Worm (Caenorhabditis elegans) whole organism, L4 larva: ENCODE results near the gene F18C5.10.

ENCODE experiments used
- F44E2.7 ChIP-seq: fragments of 200-800 bp; sonication (Bioruptor generic); IDR thresholded peaks from 2 replicates; pipeline ENCODE4 v2.1.2; 2022; ENCODE audit warnings: missing genetic modification characterization, missing compliant biosample characterization
- T20F7.1 ChIP-seq: fragments of 200-800 bp; sonication (Bioruptor generic); optimal IDR thresholded peaks from 2 replicates; lab custom pipeline; 2018; ENCODE audit warnings: mild to moderate bottlenecking, missing genetic modification characterization, missing compliant biosample characterization
- Y5F2A.4 ChIP-seq: fragments of 200-800 bp; sonication (Bioruptor generic); optimal IDR thresholded peaks from 2 replicates; lab custom pipeline; 2018; ENCODE audit warnings: mild to moderate bottlenecking, missing genetic modification characterization, missing compliant biosample characterization
- Y75B8A.6 ChIP-seq: fragments of 200-800 bp; sonication (Bioruptor generic); IDR thresholded peaks from 2 replicates; pipeline ENCODE4 v1.3.6; 2022; ENCODE audit warnings: missing genetic modification reagents, missing genetic modification characterization, missing compliant biosample characterization
- ZK546.5 ChIP-seq, 2 experiments: sonication (generic microtip); optimal IDR thresholded peaks; 2 replicates each; lab custom pipeline; 2017; ENCODE audit warnings: missing biosample characterization in 2 of 2, missing genetic modification characterization in 2 of 2
- aha-1 ChIP-seq: fragments of 150-350 bp; peaks from one replicate; lab custom pipeline; 2014; ENCODE audit warnings: missing biosample characterization, missing genetic modification characterization
- arid-1 ChIP-seq: fragments of 200-800 bp; sonication (Bioruptor generic); conservative IDR thresholded peaks from 2 replicates; pipeline ENCODE4 v1.3.6; 2022; ENCODE audit warnings: missing genetic modification reagents, missing genetic modification characterization, missing compliant biosample characterization
- attf-4 ChIP-seq: sonication (generic microtip); optimal IDR thresholded peaks from 3 replicates; lab custom pipeline; 2017; ENCODE audit warnings: missing biosample characterization, missing genetic modification characterization
- ceh-28 ChIP-seq: fragments of 150-350 bp; optimal IDR thresholded peaks from 2 replicates; lab custom pipeline; 2014; ENCODE audit warnings: missing biosample characterization, missing genetic modification reagents, missing genetic modification characterization
- ceh-32 ChIP-seq: sonication (generic microtip); optimal IDR thresholded peaks from 2 replicates; lab custom pipeline; 2016; ENCODE audit warnings: mild to moderate bottlenecking, missing genetic modification characterization, missing compliant biosample characterization; ENCODE audit not compliant: poor library complexity
- ceh-44 ChIP-seq: fragments of 200-800 bp; sonication (Bioruptor generic); IDR thresholded peaks from 2 replicates; pipeline ENCODE4 v1.3.6; 2022; ENCODE audit warnings: missing genetic modification reagents, missing genetic modification characterization, missing compliant biosample characterization
- ceh-82 ChIP-seq: sonication (generic microtip); optimal IDR thresholded peaks from 2 replicates; lab custom pipeline; 2017; ENCODE audit warnings: missing biosample characterization, missing genetic modification characterization
- ces-1 ChIP-seq: fragments of 150-350 bp; sonication (generic microtip); optimal IDR thresholded peaks from 4 replicates; lab custom pipeline; 2014; ENCODE audit warnings: missing biosample characterization, missing genetic modification reagents, missing genetic modification characterization
- daf-12 ChIP-seq: fragments of 150-350 bp; optimal IDR thresholded peaks from 2 replicates; lab custom pipeline; 2014; ENCODE audit warnings: missing biosample characterization, missing genetic modification reagents, missing genetic modification characterization
- daf-16 ChIP-seq, 3 experiments: sonication (generic microtip); optimal IDR thresholded peaks; 2 replicates each; lab custom pipeline; 2016 to 2017; ENCODE audit warnings: missing genetic modification characterization in 3 of 3, missing genetic modification reagents in 3 of 3, mild to moderate bottlenecking in 2 of 3, missing compliant biosample characterization in 2 of 3, missing biosample characterization in 1 of 3, moderate library complexity in 1 of 3
- daf-19 ChIP-seq: fragments of 200-800 bp; sonication (Bioruptor generic); conservative IDR thresholded peaks from 2 replicates; pipeline ENCODE4 v1.3.6; 2022; ENCODE audit warnings: missing genetic modification characterization, missing compliant biosample characterization
- dmd-8 ChIP-seq: fragments of 200-800 bp; sonication (Bioruptor generic); IDR thresholded peaks from 2 replicates; pipeline ENCODE4 v1.3.6; 2022; ENCODE audit warnings: missing genetic modification characterization, missing compliant biosample characterization
- duxl-1 ChIP-seq: sonication (generic microtip); optimal IDR thresholded peaks from 2 replicates; lab custom pipeline; 2016; ENCODE audit warnings: mild to moderate bottlenecking, missing genetic modification characterization, moderate library complexity, missing compliant biosample characterization; ENCODE audit not compliant: poor library complexity
- dve-1 ChIP-seq: sonication (generic microtip); optimal IDR thresholded peaks from 2 replicates; lab custom pipeline; 2017; ENCODE audit warnings: antibody characterized with exemption, mild to moderate bottlenecking, missing genetic modification characterization, missing compliant biosample characterization; ENCODE audit not compliant: insufficient read depth
- lim-7 ChIP-seq: fragments of 200-800 bp; sonication (Bioruptor generic); IDR thresholded peaks from 2 replicates; pipeline ENCODE4 v1.3.6; 2022; ENCODE audit warnings: missing genetic modification characterization, missing compliant biosample characterization
- lin-13 ChIP-seq: fragments of 150-350 bp; optimal IDR thresholded peaks from 2 replicates; lab custom pipeline; 2014; ENCODE audit warnings: missing biosample characterization, missing genetic modification reagents, missing genetic modification characterization
- lin-15B ChIP-seq: fragments of 150-350 bp; sonication (generic microtip); optimal IDR thresholded peaks from 3 replicates; lab custom pipeline; 2014; ENCODE audit warnings: missing biosample characterization, missing genetic modification characterization
- lin-29 ChIP-seq: fragments of 200-800 bp; sonication (Bioruptor generic); IDR thresholded peaks from 2 replicates; pipeline ENCODE4 v1.3.6; 2022; ENCODE audit warnings: missing genetic modification reagents, missing genetic modification characterization, missing compliant biosample characterization
- lin-38 ChIP-seq: fragments of 200-800 bp; sonication (Bioruptor generic); IDR thresholded peaks from 2 replicates; pipeline ENCODE4 v1.3.6; 2022; ENCODE audit warnings: missing genetic modification reagents, missing genetic modification characterization, missing compliant biosample characterization
- mdl-1 ChIP-seq, 2 experiments: fragments of 150-350 bp in 1 of 2; sonication (generic microtip) in 1 of 2; optimal IDR thresholded peaks; 2 replicates each; lab custom pipeline; 2014 to 2017; ENCODE audit warnings: missing biosample characterization in 2 of 2, missing genetic modification characterization in 2 of 2
- mes-2 ChIP-seq: sonication (generic microtip); optimal IDR thresholded peaks from 2 replicates; lab custom pipeline; 2016; ENCODE audit warnings: missing genotype, mild to moderate bottlenecking, missing genetic modification characterization, missing compliant biosample characterization; ENCODE audit not compliant: poor library complexity, severe bottlenecking
- nhr-111 ChIP-seq: fragments of 200-800 bp; sonication (Bioruptor generic); optimal IDR thresholded peaks from 2 replicates; lab custom pipeline; 2018; ENCODE audit warnings: mild to moderate bottlenecking, missing genetic modification characterization, missing compliant biosample characterization
- nhr-237 ChIP-seq: sonication (generic microtip); optimal IDR thresholded peaks from 2 replicates; lab custom pipeline; 2017; ENCODE audit warnings: missing biosample characterization, missing genetic modification characterization
- nhr-28 ChIP-seq: fragments of 150-350 bp; optimal IDR thresholded peaks from 2 replicates; lab custom pipeline; 2014; ENCODE audit warnings: missing biosample characterization, missing genetic modification characterization
- nhr-42 ChIP-seq: fragments of 200-800 bp; sonication (Bioruptor generic); IDR thresholded peaks from 2 replicates; pipeline ENCODE4 v1.3.6; 2022; ENCODE audit warnings: missing genetic modification characterization, missing compliant biosample characterization
- nhr-6 ChIP-seq: fragments of 150-350 bp; optimal IDR thresholded peaks from 2 replicates; lab custom pipeline; 2014; ENCODE audit warnings: missing biosample characterization, missing genetic modification characterization
- pqm-1 ChIP-seq: sonication (generic microtip); optimal IDR thresholded peaks from 2 replicates; lab custom pipeline; 2017; ENCODE audit warnings: missing biosample characterization, missing genetic modification characterization
- saeg-2 ChIP-seq: fragments of 200-800 bp; sonication (Bioruptor generic); IDR thresholded peaks from 2 replicates; pipeline ENCODE4 v1.3.6; 2022; ENCODE audit warnings: missing genetic modification reagents, missing genetic modification characterization, missing compliant biosample characterization
- snpc-1.2 ChIP-seq: fragments of 200-800 bp; sonication (Bioruptor generic); IDR thresholded peaks from 2 replicates; pipeline ENCODE4 v1.3.6; 2022; ENCODE audit warnings: missing genetic modification reagents, missing genetic modification characterization, missing compliant biosample characterization
- snpc-4 ChIP-seq: fragments of 150-350 bp; optimal IDR thresholded peaks from 2 replicates; lab custom pipeline; 2014; ENCODE audit warnings: missing biosample characterization, missing genetic modification characterization
- spr-1 ChIP-seq: sonication (generic microtip); optimal IDR thresholded peaks from 2 replicates; lab custom pipeline; 2016; ENCODE audit warnings: mild to moderate bottlenecking, missing genetic modification characterization, missing compliant biosample characterization
- spr-3 ChIP-seq: fragments of 200-800 bp; sonication (Bioruptor generic); optimal IDR thresholded peaks from 2 replicates; lab custom pipeline; 2018; ENCODE audit warnings: mild to moderate bottlenecking, missing genetic modification characterization, missing compliant biosample characterization
- tag-97 ChIP-seq: fragments of 200-800 bp; sonication (Bioruptor generic); IDR thresholded peaks from 2 replicates; pipeline ENCODE4 v1.3.6; 2022; ENCODE audit warnings: missing genetic modification characterization, missing compliant biosample characterization
- zfp-2 ChIP-seq: sonication (generic microtip); optimal IDR thresholded peaks from 2 replicates; lab custom pipeline; 2016; ENCODE audit warnings: mild to moderate bottlenecking, missing genetic modification characterization, missing compliant biosample characterization
- zip-11 ChIP-seq: fragments of 200-800 bp; sonication (Bioruptor generic); IDR thresholded peaks from 2 replicates; pipeline ENCODE4 v1.3.6; 2022; ENCODE audit warnings: missing genetic modification characterization, missing compliant biosample characterization
- ztf-11 ChIP-seq: fragments of 150-350 bp; optimal IDR thresholded peaks from 2 replicates; lab custom pipeline; 2014; ENCODE audit warnings: missing biosample characterization, missing genetic modification characterization

The F18C5.10 gene

DNA sequence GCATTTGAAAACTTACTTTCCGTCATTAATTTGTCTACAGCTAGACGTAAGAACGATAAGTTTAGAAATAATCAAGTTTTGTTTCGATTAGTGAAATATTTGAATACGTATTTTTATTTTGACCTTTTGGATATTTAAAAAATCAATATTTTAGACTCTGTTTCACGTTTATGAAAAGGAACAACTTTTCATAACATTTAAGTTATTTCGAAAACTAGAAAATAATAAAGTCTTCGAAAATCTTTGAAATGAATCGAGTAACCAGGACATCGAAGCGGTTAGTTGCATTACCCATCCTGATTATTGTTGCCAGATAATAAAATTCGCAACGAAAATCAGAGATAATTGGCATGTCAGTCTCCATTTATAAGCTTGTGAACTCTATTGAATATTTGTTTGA, 20.0 kb upstream of the F18C5.10 start, which contains the start of gene C56C10.6:
Gene C56C10.6 (minus strand): TSS at position 101 of the 400 bp plus-strand sequence.
- no peak for TF ChIP-seq dmd-8 (GFP tag; lab: Robert Waterston, UW)
- no peak for TF ChIP-seq Y75B8A.6 (GFP tag; lab: Robert Waterston, UW)
- no peak for TF ChIP-seq daf-16 (GFP tag; optimal IDR thresholded peaks at IDR 0.05; lab: Kevin White, UChicago)
- no peak for TF ChIP-seq daf-16 (tag; optimal IDR thresholded peaks at IDR 0.05; lab: Kevin White, UChicago)
- no peak for TF ChIP-seq aha-1
- TF ChIP-seq nhr-42 = no peak
- no peak for TF ChIP-seq dve-1 (tag; lab: Kevin White, UChicago)
- no peak for TF ChIP-seq nhr-28 (tag; lab: Kevin White, UChicago)
- TF ChIP-seq, all 104 proteins: peak for 0

DNA sequence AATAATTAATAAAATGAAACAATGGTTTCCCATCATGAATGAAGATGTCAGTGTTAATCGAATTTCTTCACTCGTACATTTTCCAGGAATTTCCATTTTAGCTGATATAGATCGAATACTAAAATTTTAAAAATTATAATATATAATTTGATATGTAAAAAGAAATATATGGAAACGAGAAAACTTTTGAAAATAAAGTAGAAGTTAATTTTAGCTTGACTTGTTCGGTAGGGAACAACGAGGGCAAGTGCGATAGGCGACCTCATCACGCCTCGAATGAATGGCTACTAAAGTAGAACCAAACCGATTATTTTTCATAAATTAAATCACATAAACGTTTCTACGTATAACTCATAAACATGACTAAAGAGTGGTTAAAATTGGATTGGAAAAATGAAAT, 17.1 kb upstream of the F18C5.10 start, which contains the start of gene sra-31:
Gene sra-31 (minus strand): TSS at position 101 of the 400 bp plus-strand sequence.
- TF ChIP-seq F44E2.7 (no peak), dve-1 (tag; lab: Kevin White, UChicago) (no peak), attf-4 (tag; lab: Kevin White, UChicago) (no peak), duxl-1 (tag; lab: Kevin White, UChicago) (no peak), ceh-28 (tag; lab: Kevin White, UChicago) (no peak), snpc-1.2 (GFP tag; lab: Robert Waterston, UW) (no peak), zfp-2 (tag; lab: Kevin White, UChicago) (no peak), T20F7.1 (GFP tag; lab: Kevin White, UChicago) (no peak), ztf-11 (tag; lab: Kevin White, UChicago) (no peak), ceh-82 (tag; lab: Kevin White, UChicago) (no peak), Y5F2A.4 (GFP tag; lab: Kevin White, UChicago) (no peak), nhr-28 (tag; lab: Kevin White, UChicago) (no peak)

DNA sequence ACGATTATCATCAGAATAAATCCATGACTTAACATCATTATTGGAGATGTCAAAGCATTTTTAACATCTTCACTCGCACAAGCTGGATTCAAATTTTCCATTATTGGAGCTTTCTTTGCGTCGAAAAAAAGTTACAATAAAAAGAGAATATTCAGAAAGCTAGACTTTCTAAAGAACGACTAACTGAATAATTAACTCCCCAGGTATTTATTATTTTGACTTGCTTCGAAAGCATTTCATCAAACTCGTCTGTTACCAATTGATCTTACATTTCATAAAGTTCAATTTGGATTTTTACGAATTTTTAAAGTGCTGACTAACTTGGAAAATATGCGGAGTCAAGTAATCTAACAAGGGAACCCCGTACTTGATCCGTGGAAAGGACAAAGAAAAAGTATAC, 14.4 kb upstream of the F18C5.10 start, which contains the start of gene sra-29:
Gene sra-29 (minus strand): TSS at position 101 of the 400 bp plus-strand sequence.
- TF ChIP-seq saeg-2 (GFP tag; lab: Robert Waterston, UW) (no peak), pqm-1 (tag; lab: Kevin White, UChicago) (no peak), zip-11 (GFP tag; lab: Robert Waterston, UW) (no peak), ztf-11 (tag; lab: Kevin White, UChicago) (no peak), lin-13 (GFP tag; lab: Kevin White, UChicago) (no peak), nhr-28 (tag; lab: Kevin White, UChicago) (no peak), mes-2 (tag; lab: Kevin White, UChicago) (no peak), ceh-32 (tag; lab: Kevin White, UChicago) (no peak), nhr-111 (GFP tag; lab: Kevin White, UChicago) (no peak), snpc-4 (tag; lab: Kevin White, UChicago) (no peak)

DNA sequence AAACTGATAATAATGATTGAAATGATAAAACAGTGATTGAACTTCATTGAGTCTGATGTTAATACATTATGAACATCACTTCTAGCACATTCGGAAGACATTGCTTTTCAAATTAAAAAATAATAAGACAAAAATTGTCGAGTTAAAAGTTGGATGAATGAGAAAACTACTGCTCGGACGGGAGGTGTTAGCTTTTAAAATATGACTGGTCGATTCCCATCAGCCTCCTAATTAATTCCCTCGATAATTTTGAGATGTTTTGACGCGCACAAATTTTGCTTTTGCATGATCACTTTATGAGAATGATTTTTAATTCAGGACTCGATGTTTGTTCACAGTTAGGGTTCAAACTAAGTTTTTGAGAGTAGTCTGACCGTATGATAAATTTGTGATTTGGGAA, 12.4 kb upstream of the F18C5.10 start, which contains the start of gene sra-28:
Gene sra-28 (minus strand): TSS at position 101 of the 400 bp plus-strand sequence.
- no peak for TF ChIP-seq lin-38 (GFP tag; lab: Robert Waterston, UW)
- no peak for TF ChIP-seq mdl-1 (tag; optimal IDR thresholded peaks at IDR 0.05; lab: Kevin White, UChicago)
- no peak for TF ChIP-seq daf-12 (tag; lab: Kevin White, UChicago)
- no peak for TF ChIP-seq lin-15B (tag; lab: Kevin White, UChicago)
- no peak for TF ChIP-seq tag-97 (GFP tag; lab: Robert Waterston, UW)
- no peak for TF ChIP-seq ceh-44 (GFP tag; lab: Robert Waterston, UW)
- TF ChIP-seq arid-1 (GFP tag; lab: Robert Waterston, UW) = no peak
- TF ChIP-seq spr-1 (tag; lab: Kevin White, UChicago) = no peak
- TF ChIP-seq nhr-111 (GFP tag; lab: Kevin White, UChicago) = no peak
- TF ChIP-seq lim-7 (GFP tag; lab: Robert Waterston, UW) = no peak
- TF ChIP-seq saeg-2 (GFP tag; lab: Robert Waterston, UW) = no peak
- no peak for TF ChIP-seq ces-1 (GFP tag; lab: Kevin White, UChicago)
- no peak for TF ChIP-seq daf-19 (GFP tag; lab: Robert Waterston, UW)
- no peak for TF ChIP-seq spr-3 (GFP tag; lab: Kevin White, UChicago)
- TF ChIP-seq lin-29 (GFP tag; lab: Robert Waterston, UW) = no peak
- TF ChIP-seq duxl-1 (tag; lab: Kevin White, UChicago) = no peak
- no peak for TF ChIP-seq nhr-237 (tag; lab: Kevin White, UChicago)
- TF ChIP-seq ZK546.5 (tag; optimal IDR thresholded peaks at IDR 0.05; lab: Kevin White, UChicago) = no peak
- no peak for TF ChIP-seq nhr-6
- TF ChIP-seq, all 104 proteins: peak for 0
